Worm (Caenorhabditis elegans) whole organism, early embryonic: ENCODE measurements around the gene prkl-1.

Experiments
- B0310.2 ChIP-seq: sonication (generic microtip); optimal IDR thresholded peaks from 2 replicates; lab custom pipeline; 2016; ENCODE audit warnings: mild to moderate bottlenecking, missing genetic modification characterization, missing compliant biosample characterization
- F13C5.2 ChIP-seq: sonication (generic microtip); optimal IDR thresholded peaks from 2 replicates; lab custom pipeline; 2017; ENCODE audit warnings: mild to moderate bottlenecking, missing genetic modification characterization, inconsistent platforms, missing compliant biosample characterization
- aly-1 ChIP-seq: sonication (generic microtip); optimal IDR thresholded peaks from 2 replicates; lab custom pipeline; 2016; ENCODE audit warnings: missing genetic modification characterization, missing compliant biosample characterization
- ama-1 ChIP-seq: fragments of 150-350 bp; optimal IDR thresholded peaks from 2 replicates; lab custom pipeline; 2014
- ceh-13 ChIP-seq: fragments of 200-800 bp; sonication (Bioruptor generic); optimal IDR thresholded peaks from 2 replicates; lab custom pipeline; 2018; ENCODE audit warnings: mild to moderate bottlenecking, missing genetic modification characterization, missing compliant biosample characterization
- ceh-36 ChIP-seq: sonication (generic microtip); optimal IDR thresholded peaks from 2 replicates; lab custom pipeline; 2016; ENCODE audit warnings: missing genetic modification characterization, inconsistent platforms, missing compliant biosample characterization
- ets-7 ChIP-seq: sonication (generic microtip); optimal IDR thresholded peaks from 2 replicates; lab custom pipeline; 2016; ENCODE audit warnings: missing genotype, missing genetic modification characterization, missing compliant biosample characterization
- flt-1 ChIP-seq: fragments of 200-800 bp; sonication (Bioruptor generic); IDR thresholded peaks from 2 replicates; pipeline ENCODE4 v1.3.6; 2022; ENCODE audit warnings: missing genetic modification characterization, missing compliant biosample characterization
- hmbx-1 ChIP-seq: sonication (generic microtip); optimal IDR thresholded peaks from 2 replicates; lab custom pipeline; 2016; ENCODE audit warnings: mild to moderate bottlenecking, missing genetic modification characterization, missing compliant biosample characterization
- hmg-4 ChIP-seq: fragments of 200-800 bp; sonication (Bioruptor generic); optimal IDR thresholded peaks from 2 replicates; lab custom pipeline; 2018; ENCODE audit warnings: mild to moderate bottlenecking, missing genetic modification characterization, missing compliant biosample characterization
- hnd-1 ChIP-seq: sonication (generic microtip); optimal IDR thresholded peaks from 2 replicates; lab custom pipeline; 2016; ENCODE audit warnings: missing genetic modification characterization, missing compliant biosample characterization
- pes-1 ChIP-seq: fragments of 200-800 bp; sonication (Bioruptor generic); IDR thresholded peaks from 2 replicates; pipeline ENCODE4 v1.3.6; 2022; ENCODE audit warnings: missing genetic modification reagents, missing genetic modification characterization, missing compliant biosample characterization
- scrt-1 ChIP-seq: fragments of 200-800 bp; sonication (Bioruptor generic); IDR thresholded peaks from 2 replicates; pipeline ENCODE4 v1.3.6; 2022; ENCODE audit warnings: missing genetic modification characterization, missing compliant biosample characterization
- sea-1 ChIP-seq: fragments of 200-800 bp; sonication (Bioruptor generic); conservative IDR thresholded peaks from 2 replicates; pipeline ENCODE4 v1.3.6; 2022; ENCODE audit warnings: missing genetic modification characterization, missing compliant biosample characterization
- tbx-11 ChIP-seq: fragments of 200-800 bp; sonication (Bioruptor generic); IDR thresholded peaks from 2 replicates; pipeline ENCODE4 v1.3.6; 2022; ENCODE audit warnings: missing genetic modification characterization, missing compliant biosample characterization
- tbx-37 ChIP-seq: fragments of 200-800 bp; sonication (Bioruptor generic); conservative IDR thresholded peaks from 2 replicates; pipeline ENCODE4 v1.3.6; 2022; ENCODE audit warnings: missing genetic modification reagents, missing genetic modification characterization, missing compliant biosample characterization
- tra-4 ChIP-seq: sonication (generic microtip); optimal IDR thresholded peaks from 2 replicates; lab custom pipeline; 2017; ENCODE audit warnings: missing genetic modification characterization, missing compliant biosample characterization

prkl-1 gene

DNA sequence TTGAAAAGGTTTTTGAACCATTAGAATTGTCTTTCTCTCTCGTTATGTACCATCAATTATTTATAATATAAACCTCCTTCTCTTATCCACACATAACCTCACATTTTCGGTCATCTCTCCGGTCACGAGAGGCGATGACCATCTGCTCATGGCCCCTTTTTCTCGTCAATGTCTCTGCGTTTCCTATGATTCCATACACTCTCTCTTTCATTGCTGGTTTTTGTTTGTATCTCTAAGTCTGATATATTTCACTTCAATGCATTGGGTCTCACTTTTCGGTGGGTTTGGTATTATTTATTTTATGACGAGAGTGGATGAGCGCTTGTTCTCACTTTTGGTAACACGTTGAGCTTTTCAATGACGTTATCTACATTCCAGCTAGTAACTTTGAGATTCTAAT, 36.3 kb upstream of the prkl-1 start:
- TF ChIP-seq tbx-37 (GFP tag; lab: Robert Waterston, UW) (no peak), F13C5.2 (tag; lab: Kevin White, UChicago) (peak; percentile 68), hmg-4 (peak; percentile 55)

DNA sequence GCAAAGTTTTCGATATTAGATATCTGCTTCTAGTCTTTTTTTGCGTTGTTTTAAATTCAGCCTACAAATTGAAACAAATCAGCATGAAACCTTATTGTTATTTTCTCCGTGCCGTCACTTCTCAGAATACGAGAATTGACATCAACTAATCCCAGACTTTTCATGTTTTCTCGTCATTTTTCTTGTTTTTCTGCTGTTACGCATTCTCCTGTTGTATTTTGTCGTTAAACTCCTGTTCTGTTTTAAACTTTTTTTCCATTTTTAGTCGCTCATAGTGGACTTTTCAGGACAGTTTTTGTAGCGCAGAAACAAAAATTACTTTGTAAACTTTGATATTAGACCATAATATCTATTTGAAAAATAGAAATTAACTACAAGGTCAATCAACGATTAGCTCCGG, 35.5 kb upstream of the prkl-1 start:
- TF ChIP-seq tbx-11 (no peak), flt-1 (GFP tag; lab: Robert Waterston, UW) (no peak), pes-1 (GFP tag; lab: Robert Waterston, UW) (no peak), F13C5.2 (tag; lab: Kevin White, UChicago) (no peak), ama-1 (lab: Kevin White, UChicago) (no peak), hmbx-1 (no peak), ceh-13 (no peak), tbx-37 (GFP tag; lab: Robert Waterston, UW) (no peak), aly-1 (tag; lab: Kevin White, UChicago) (no peak), hmg-4 (no peak)

DNA sequence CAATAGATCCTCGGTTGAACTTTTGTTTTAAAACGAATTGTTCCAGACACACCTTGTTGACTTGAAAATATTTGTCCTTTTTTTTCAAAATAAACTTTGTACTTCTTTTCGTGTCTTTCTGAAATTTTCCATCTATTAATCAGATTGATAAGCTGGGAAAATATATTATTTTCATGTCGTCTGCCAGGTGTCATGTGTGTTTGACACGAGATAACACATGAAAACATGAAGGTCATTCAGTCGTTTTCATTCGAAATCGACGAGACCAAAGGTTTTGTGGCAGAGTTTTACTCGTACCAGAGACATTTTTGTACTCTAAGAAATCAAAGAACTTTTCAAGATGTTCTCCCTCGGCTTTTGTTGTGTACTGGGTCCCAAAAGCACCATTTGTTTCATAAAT, 33.9 kb upstream of the prkl-1 start:
- TF ChIP-seq hnd-1 (tag; lab: Kevin White, UChicago) (no peak), F13C5.2 (tag; lab: Kevin White, UChicago) (no peak), tra-4 (no peak), pes-1 (GFP tag; lab: Robert Waterston, UW) (no peak), aly-1 (tag; lab: Kevin White, UChicago) (no peak), hmg-4 (no peak), tbx-11 (no peak), B0310.2 (no peak), scrt-1 (GFP tag; lab: Robert Waterston, UW) (no peak), ceh-36 (tag; lab: Kevin White, UChicago) (no peak), ets-7 (tag; lab: Kevin White, UChicago) (no peak), ama-1 (lab: Kevin White, UChicago) (no peak), ceh-13 (no peak)

DNA sequence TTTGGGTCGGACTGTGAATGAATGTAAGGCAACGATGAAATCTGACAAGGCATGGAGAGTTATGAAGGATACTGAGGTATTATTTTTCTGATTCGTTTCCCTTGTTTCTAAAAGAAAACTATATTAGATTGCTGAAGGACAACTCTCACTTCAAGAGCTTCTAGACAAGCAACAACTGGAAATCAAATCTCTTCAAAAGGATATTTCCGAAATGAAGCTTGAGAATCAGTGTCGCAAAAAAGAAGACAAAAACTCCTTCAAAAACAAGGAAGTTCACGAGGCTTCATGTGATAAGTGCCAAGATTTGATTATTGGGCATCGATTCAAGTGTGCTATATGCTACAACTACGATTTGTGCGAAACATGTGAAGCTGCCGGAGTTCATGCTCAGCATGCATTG, 31.9 kb upstream of the prkl-1 start:
- TF ChIP-seq hmg-4 (no peak), F13C5.2 (tag; lab: Kevin White, UChicago) (no peak), ama-1 (lab: Kevin White, UChicago) (no peak), sea-1 (GFP tag; lab: Robert Waterston, UW) (no peak), aly-1 (tag; lab: Kevin White, UChicago) (no peak), tra-4 (no peak), tbx-11 (no peak), B0310.2 (no peak), pes-1 (GFP tag; lab: Robert Waterston, UW) (no peak), ets-7 (tag; lab: Kevin White, UChicago) (no peak), scrt-1 (GFP tag; lab: Robert Waterston, UW) (no peak), ceh-13 (no peak), ceh-36 (tag; lab: Kevin White, UChicago) (no peak), hmbx-1 (no peak), hnd-1 (tag; lab: Kevin White, UChicago) (no peak)

DNA sequence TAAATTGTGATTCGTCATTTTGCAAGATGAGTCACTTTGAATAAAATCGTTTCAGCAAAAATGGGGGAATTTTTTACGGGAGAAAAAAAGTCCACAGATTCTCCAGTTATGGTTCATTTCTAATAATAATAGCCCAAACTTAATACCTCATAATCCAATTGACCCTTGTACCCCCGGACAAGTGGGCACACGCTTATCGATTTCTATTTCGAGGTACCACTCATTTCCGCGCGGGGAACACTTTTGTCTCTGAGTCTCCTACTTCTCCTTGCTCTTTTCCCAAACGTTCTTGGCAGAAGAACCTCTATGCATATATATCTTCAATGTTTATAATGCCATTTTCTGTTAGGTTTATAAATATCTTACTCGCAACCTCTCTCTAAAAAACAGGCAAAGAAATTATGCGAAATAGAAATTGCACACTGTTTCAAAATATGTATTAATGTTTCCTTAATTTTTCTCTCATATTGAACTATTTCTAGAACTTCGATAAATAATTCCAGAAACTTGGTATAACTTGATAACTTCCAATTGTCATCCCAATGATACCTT, 30.5 kb upstream of the prkl-1 start, which contains the start of gene gldi-4:
Gene gldi-4 (plus strand): TSS at position 502 of the 552 bp plus-strand sequence.
- TF ChIP-seq aly-1 (tag; lab: Kevin White, UChicago) (no peak), F13C5.2 (tag; lab: Kevin White, UChicago) (no peak), ets-7 (tag; lab: Kevin White, UChicago) (no peak), ama-1 (lab: Kevin White, UChicago) (no peak), hmbx-1 (no peak)

DNA sequence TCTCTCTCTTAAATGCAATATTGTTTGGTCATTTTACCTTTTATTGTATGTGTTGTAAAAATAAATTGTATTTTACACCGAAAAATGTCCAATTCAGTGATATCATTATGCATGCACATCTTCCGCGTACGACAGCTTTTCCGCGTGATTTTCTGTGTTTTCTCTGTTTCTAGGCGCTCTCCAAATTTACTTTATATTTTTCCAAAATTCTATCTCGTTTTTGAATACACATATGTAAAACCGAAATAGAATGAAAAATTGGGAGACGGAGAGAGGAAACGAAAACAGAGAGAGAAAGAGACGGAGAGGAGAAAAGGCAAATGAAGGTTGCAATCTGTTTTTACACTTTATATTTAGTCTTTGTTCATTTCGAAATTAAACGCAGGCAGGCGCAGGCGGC, 29.8 kb upstream of the prkl-1 start:
- TF ChIP-seq tbx-11 (no peak), ceh-13 (no peak), flt-1 (GFP tag; lab: Robert Waterston, UW) (no peak), hmbx-1 (no peak), hnd-1 (tag; lab: Kevin White, UChicago) (no peak), ets-7 (tag; lab: Kevin White, UChicago) (no peak), pes-1 (GFP tag; lab: Robert Waterston, UW) (no peak), sea-1 (GFP tag; lab: Robert Waterston, UW) (no peak), hmg-4 (no peak), ama-1 (lab: Kevin White, UChicago) (no peak), aly-1 (tag; lab: Kevin White, UChicago) (no peak), tbx-37 (GFP tag; lab: Robert Waterston, UW) (no peak), ceh-36 (tag; lab: Kevin White, UChicago) (no peak), tra-4 (no peak), B0310.2 (no peak), scrt-1 (GFP tag; lab: Robert Waterston, UW) (no peak)

DNA sequence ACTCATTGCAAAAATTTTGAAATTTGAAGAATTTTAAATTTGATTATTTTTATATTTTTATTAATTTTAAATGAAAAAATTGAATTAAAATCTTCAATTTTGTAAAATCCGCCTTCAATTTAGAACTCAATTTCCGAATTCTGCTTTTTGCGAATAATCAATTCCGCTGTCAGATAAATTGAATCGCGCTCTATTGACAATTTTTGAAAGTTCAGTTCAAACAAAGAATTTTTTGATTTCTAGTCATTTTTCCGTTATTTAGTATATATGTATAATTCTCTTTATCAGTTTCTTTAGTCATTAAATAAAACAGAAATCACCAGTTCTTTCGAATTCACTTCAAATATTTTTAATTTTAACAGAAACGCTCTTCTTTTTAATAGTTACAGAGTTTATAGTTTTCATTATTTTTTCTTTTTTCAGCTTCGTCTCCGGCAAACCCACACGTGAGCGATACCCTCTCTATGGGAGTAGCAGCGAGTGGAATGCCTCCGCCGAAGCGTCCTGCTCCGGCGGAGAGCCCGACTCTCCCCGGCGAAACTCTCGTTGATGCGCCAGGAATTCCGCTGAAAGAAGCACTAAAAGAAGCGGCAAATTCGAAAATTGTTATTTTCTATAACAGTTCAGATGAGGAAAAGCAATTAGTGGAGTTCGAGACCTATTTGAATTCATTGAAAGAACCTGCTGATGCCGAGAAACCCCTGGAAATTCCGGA, 26.2 kb upstream of the prkl-1 start:
- TF ChIP-seq flt-1 (GFP tag; lab: Robert Waterston, UW) (no peak), sea-1 (GFP tag; lab: Robert Waterston, UW) (no peak), hmg-4 (no peak), hnd-1 (tag; lab: Kevin White, UChicago) (no peak), pes-1 (GFP tag; lab: Robert Waterston, UW) (no peak), tbx-11 (no peak), B0310.2 (no peak), tra-4 (no peak), aly-1 (tag; lab: Kevin White, UChicago) (no peak), hmbx-1 (no peak)

DNA sequence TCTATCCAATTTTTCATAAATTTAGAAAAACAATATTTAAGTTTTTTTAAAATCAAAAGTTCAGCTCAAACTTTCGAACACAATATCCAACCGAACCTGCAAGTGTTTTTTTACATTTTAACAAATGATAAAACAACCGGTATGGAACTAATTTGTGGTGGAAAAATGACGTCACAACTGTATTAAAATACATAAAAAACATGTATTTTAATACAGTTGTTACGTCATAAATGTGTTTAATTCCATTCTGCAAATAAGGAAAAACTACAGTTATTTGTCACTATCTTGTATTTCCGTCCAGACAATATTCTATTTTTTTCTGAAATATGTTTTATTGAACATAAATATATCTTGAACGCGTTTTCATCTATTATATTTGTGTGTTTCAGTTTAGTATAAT, 25.5 kb upstream of the prkl-1 start:
- no peak for TF ChIP-seq hnd-1 (tag; lab: Kevin White, UChicago)
- no peak for TF ChIP-seq ceh-36 (tag; lab: Kevin White, UChicago)
- no peak for TF ChIP-seq tra-4
- no peak for TF ChIP-seq hmg-4
- no peak for TF ChIP-seq scrt-1 (GFP tag; lab: Robert Waterston, UW)
- no peak for TF ChIP-seq ama-1 (lab: Kevin White, UChicago)
- no peak for TF ChIP-seq tbx-11
- no peak for TF ChIP-seq hmbx-1
- TF ChIP-seq ets-7 (tag; lab: Kevin White, UChicago), result no peak
- no peak for TF ChIP-seq B0310.2
- TF ChIP-seq F13C5.2 (tag; lab: Kevin White, UChicago), result no peak
- TF ChIP-seq pes-1 (GFP tag; lab: Robert Waterston, UW), result no peak
- no peak for TF ChIP-seq ceh-13
- TF ChIP-seq aly-1 (tag; lab: Kevin White, UChicago), result no peak
